Worm (Caenorhabditis elegans) whole organism, L4 larva: ENCODE data around the gene dnpp-1.

Source experiments
- D1046.2 ChIP-seq: fragments of 200-800 bp; sonication (Bioruptor generic); IDR thresholded peaks from 2 replicates; pipeline ENCODE4 v1.3.6; 2022; ENCODE audit warnings: missing genetic modification characterization, missing compliant biosample characterization
- F26F4.8 ChIP-seq: fragments of 200-800 bp; sonication (Bioruptor generic); conservative IDR thresholded peaks from 2 replicates; pipeline ENCODE4 v1.3.6; 2022; ENCODE audit warnings: missing genetic modification characterization, missing compliant biosample characterization
- F37D6.2 ChIP-seq: sonication (generic microtip); optimal IDR thresholded peaks from 2 replicates; lab custom pipeline; 2016; ENCODE audit warnings: mild to moderate bottlenecking, missing genetic modification characterization, missing compliant biosample characterization
- F49E8.2 ChIP-seq: sonication (generic microtip); optimal IDR thresholded peaks from 2 replicates; lab custom pipeline; 2016; ENCODE audit warnings: missing compliant biosample characterization, mild to moderate bottlenecking, missing genetic modification characterization, borderline replicate concordance
- R02D3.7 ChIP-seq: fragments of 150-350 bp; sonication (generic microtip); optimal IDR thresholded peaks from 3 replicates; lab custom pipeline; 2014; ENCODE audit warnings: missing biosample characterization, missing genetic modification characterization
- T20F7.1 ChIP-seq: fragments of 200-800 bp; sonication (Bioruptor generic); optimal IDR thresholded peaks from 2 replicates; lab custom pipeline; 2018; ENCODE audit warnings: mild to moderate bottlenecking, missing genetic modification characterization, missing compliant biosample characterization
- aha-1 ChIP-seq: fragments of 150-350 bp; peaks from one replicate; lab custom pipeline; 2014; ENCODE audit warnings: missing biosample characterization, missing genetic modification characterization
- aly-2 ChIP-seq: sonication (generic microtip); optimal IDR thresholded peaks from 2 replicates; lab custom pipeline; 2018; ENCODE audit warnings: missing biosample characterization, missing genetic modification characterization
- ama-1 ChIP-seq: fragments of 150-350 bp; optimal IDR thresholded peaks from 2 replicates; lab custom pipeline; 2014; ENCODE audit warnings: inconsistent platforms, mixed read lengths
- ceh-28 ChIP-seq: fragments of 150-350 bp; optimal IDR thresholded peaks from 2 replicates; lab custom pipeline; 2014; ENCODE audit warnings: missing biosample characterization, missing genetic modification reagents, missing genetic modification characterization
- ceh-62 ChIP-seq: sonication (generic microtip); optimal IDR thresholded peaks from 2 replicates; lab custom pipeline; 2017; ENCODE audit warnings: missing biosample characterization, missing genetic modification characterization
- ctbp-1 ChIP-seq: fragments of 200-800 bp; sonication (Bioruptor generic); IDR thresholded peaks from 2 replicates; pipeline ENCODE4 v1.3.6; 2022; ENCODE audit warnings: missing genetic modification reagents, missing genetic modification characterization, missing compliant biosample characterization
- daf-16 ChIP-seq, 3 experiments: sonication (generic microtip); optimal IDR thresholded peaks; 2 replicates each; lab custom pipeline; 2016 to 2017; ENCODE audit warnings: missing genetic modification characterization in 3 of 3, missing genetic modification reagents in 3 of 3, mild to moderate bottlenecking in 2 of 3, missing compliant biosample characterization in 2 of 3, missing biosample characterization in 1 of 3, moderate library complexity in 1 of 3
- daf-8 ChIP-seq: fragments of 200-800 bp; sonication (Bioruptor generic); IDR thresholded peaks from 2 replicates; pipeline ENCODE4 v1.3.6; 2022; ENCODE audit warnings: missing genetic modification characterization, missing compliant biosample characterization
- dpl-1 ChIP-seq: fragments of 150-350 bp; optimal IDR thresholded peaks from 2 replicates; lab custom pipeline; 2014; ENCODE audit warnings: missing biosample characterization, missing genetic modification reagents, missing genetic modification characterization
- duxl-1 ChIP-seq: sonication (generic microtip); optimal IDR thresholded peaks from 2 replicates; lab custom pipeline; 2016; ENCODE audit warnings: mild to moderate bottlenecking, missing genetic modification characterization, moderate library complexity, missing compliant biosample characterization; ENCODE audit not compliant: poor library complexity
- hlh-11 ChIP-seq: fragments of 200-800 bp; sonication (Bioruptor generic); optimal IDR thresholded peaks from 2 replicates; lab custom pipeline; 2018; ENCODE audit warnings: mild to moderate bottlenecking, missing genetic modification characterization, missing compliant biosample characterization
- hlh-30 ChIP-seq: sonication (generic microtip); optimal IDR thresholded peaks from 2 replicates; lab custom pipeline; 2017; ENCODE audit warnings: antibody characterized with exemption, mild to moderate bottlenecking, missing genetic modification characterization, missing compliant biosample characterization; ENCODE audit not compliant: insufficient read depth
- jun-1 ChIP-seq: fragments of 150-350 bp; optimal IDR thresholded peaks from 2 replicates; lab custom pipeline; 2014; ENCODE audit warnings: missing biosample characterization, missing genetic modification reagents, missing genetic modification characterization
- lin-1 ChIP-seq: fragments of 200-800 bp; sonication (Bioruptor generic); IDR thresholded peaks from 2 replicates; pipeline ENCODE4 v1.3.6; 2022; ENCODE audit warnings: missing genetic modification reagents, missing genetic modification characterization, missing compliant biosample characterization
- lin-38 ChIP-seq: fragments of 200-800 bp; sonication (Bioruptor generic); IDR thresholded peaks from 2 replicates; pipeline ENCODE4 v1.3.6; 2022; ENCODE audit warnings: missing genetic modification reagents, missing genetic modification characterization, missing compliant biosample characterization
- lin-39 ChIP-seq: fragments of 150-350 bp; optimal IDR thresholded peaks from 2 replicates; lab custom pipeline; 2014; ENCODE audit warnings: missing biosample characterization, missing genetic modification reagents, missing genetic modification characterization
- madf-5 ChIP-seq, 2 experiments: fragments of 200-800 bp; sonication (Bioruptor generic); IDR thresholded peaks; 2 replicates each; pipeline ENCODE4 v1.3.6; 2022; ENCODE audit warnings: missing compliant biosample characterization in 2 of 2, missing genetic modification characterization in 2 of 2
- madf-9 ChIP-seq: fragments of 200-800 bp; sonication (Bioruptor generic); conservative IDR thresholded peaks from 2 replicates; pipeline ENCODE4 v1.3.6; 2022; ENCODE audit warnings: missing genetic modification reagents, missing genetic modification characterization, missing compliant biosample characterization
- mep-1 ChIP-seq: fragments of 150-350 bp; sonication (generic microtip); optimal IDR thresholded peaks from 3 replicates; lab custom pipeline; 2014; ENCODE audit warnings: missing biosample characterization, missing genetic modification characterization
- mxl-3 ChIP-seq: fragments of 200-800 bp; sonication (Bioruptor generic); optimal IDR thresholded peaks from 2 replicates; lab custom pipeline; 2018; ENCODE audit warnings: mild to moderate bottlenecking, missing genetic modification characterization, missing compliant biosample characterization
- nhr-237 ChIP-seq: sonication (generic microtip); optimal IDR thresholded peaks from 2 replicates; lab custom pipeline; 2017; ENCODE audit warnings: missing biosample characterization, missing genetic modification characterization
- nhr-25 ChIP-seq: sonication (generic microtip); optimal IDR thresholded peaks from 2 replicates; lab custom pipeline; 2017; ENCODE audit warnings: missing genetic modification characterization, mild to moderate bottlenecking, missing compliant biosample characterization, antibody characterized with exemption, moderate library complexity, borderline replicate concordance; ENCODE audit not compliant: insufficient read depth
- nhr-28 ChIP-seq: fragments of 150-350 bp; optimal IDR thresholded peaks from 2 replicates; lab custom pipeline; 2014; ENCODE audit warnings: missing biosample characterization, missing genetic modification characterization
- nhr-41 ChIP-seq: fragments of 200-800 bp; sonication (Bioruptor generic); IDR thresholded peaks from 2 replicates; pipeline ENCODE4 v1.3.6; 2022; ENCODE audit warnings: missing genetic modification reagents, missing genetic modification characterization, missing compliant biosample characterization
- nhr-42 ChIP-seq: fragments of 200-800 bp; sonication (Bioruptor generic); IDR thresholded peaks from 2 replicates; pipeline ENCODE4 v1.3.6; 2022; ENCODE audit warnings: missing genetic modification characterization, missing compliant biosample characterization
- nhr-48 ChIP-seq: sonication (generic microtip); optimal IDR thresholded peaks from 2 replicates; lab custom pipeline; 2016; ENCODE audit warnings: mild to moderate bottlenecking, missing genetic modification characterization, missing compliant biosample characterization
- nhr-6 ChIP-seq: fragments of 150-350 bp; optimal IDR thresholded peaks from 2 replicates; lab custom pipeline; 2014; ENCODE audit warnings: missing biosample characterization, missing genetic modification characterization
- php-3 ChIP-seq: fragments of 200-800 bp; sonication (Bioruptor generic); IDR thresholded peaks from 2 replicates; pipeline ENCODE4 v1.3.6; 2022; ENCODE audit warnings: missing genetic modification reagents, missing genetic modification characterization, missing compliant biosample characterization
- rbr-2 ChIP-seq: sonication (generic microtip); optimal IDR thresholded peaks from 2 replicates; lab custom pipeline; 2016; ENCODE audit warnings: missing genotype, missing genetic modification characterization, missing compliant biosample characterization
- set-16 ChIP-seq: fragments of 200-800 bp; sonication (Bioruptor generic); IDR thresholded peaks from 2 replicates; pipeline ENCODE4 v1.3.6; 2022; ENCODE audit warnings: missing genetic modification reagents, missing genetic modification characterization, missing compliant biosample characterization
- skn-1 ChIP-seq: fragments of 150-350 bp; optimal IDR thresholded peaks from 2 replicates; lab custom pipeline; 2014; ENCODE audit warnings: missing biosample characterization, missing genetic modification characterization
- snpc-4 ChIP-seq: fragments of 150-350 bp; optimal IDR thresholded peaks from 2 replicates; lab custom pipeline; 2014; ENCODE audit warnings: missing biosample characterization, missing genetic modification characterization
- spr-1 ChIP-seq: sonication (generic microtip); optimal IDR thresholded peaks from 2 replicates; lab custom pipeline; 2016; ENCODE audit warnings: mild to moderate bottlenecking, missing genetic modification characterization, missing compliant biosample characterization
- unc-62 ChIP-seq, 3 experiments: fragments of 150-350 bp in 1 of 3; sonication (generic microtip); optimal IDR thresholded peaks in 2 of 3; peaks in 1 of 3; 1 replicate in 1 of 3; 2 replicates in 2 of 3; lab custom pipeline; 2014 to 2017; ENCODE audit warnings: missing biosample characterization in 3 of 3, missing genetic modification characterization in 3 of 3, missing genetic modification reagents in 3 of 3, missing genotype in 1 of 3
- vab-7 ChIP-seq: fragments of 200-800 bp; sonication (Bioruptor generic); IDR thresholded peaks from 2 replicates; pipeline ENCODE4 v1.3.6; 2022; ENCODE audit warnings: missing genetic modification reagents, missing genetic modification characterization, missing compliant biosample characterization
- zip-2 ChIP-seq: fragments of 150-350 bp; optimal IDR thresholded peaks from 2 replicates; lab custom pipeline; 2014; ENCODE audit warnings: missing biosample characterization, missing genetic modification characterization

The dnpp-1 gene

ce11 chrIII:5876140-5876675 lies 12.6 kb upstream of the dnpp-1 start, which contains the start of gene aldo-2 (continued):
- TF ChIP-seq ama-1 (lab: Kevin White, UChicago), result peak; percentile 97
- no peak for TF ChIP-seq nhr-41 (GFP tag; lab: Robert Waterston, UW)
- no peak for TF ChIP-seq nhr-6 (tag; lab: Kevin White, UChicago)

- no peak for TF ChIP-seq nhr-42 (GFP tag; lab: Robert Waterston, UW)
- no peak for TF ChIP-seq ceh-62 (tag; lab: Kevin White, UChicago)
- no peak for TF ChIP-seq daf-16 (GFP tag; optimal IDR thresholded peaks at IDR 0.05; lab: Kevin White, UChicago)
- TF ChIP-seq daf-16 (tag; optimal IDR thresholded peaks at IDR 0.05; lab: Kevin White, UChicago), result peak; percentile 80
- TF ChIP-seq duxl-1 (tag; lab: Kevin White, UChicago), result peak; percentile 42
- no peak for TF ChIP-seq mep-1 (tag; lab: Kevin White, UChicago)
- no peak for TF ChIP-seq lin-1 (GFP tag; lab: Robert Waterston, UW)
- peak; percentile 21 for TF ChIP-seq nhr-28 (tag; lab: Kevin White, UChicago)
- no peak for TF ChIP-seq lin-38 (GFP tag; lab: Robert Waterston, UW)
- TF ChIP-seq, all 104 proteins: peak for 3
Observed at ce11 chrIII:5875705-5876104, 12.1 kb upstream of the dnpp-1 start.

- TF ChIP-seq nhr-25 (tag; lab: Kevin White, UChicago), result no peak
- TF ChIP-seq set-16, result peak; percentile 57; the same call in 1 of the 2 replicates
- TF ChIP-seq madf-5 (GFP tag; IDR thresholded peaks at IDR 0.05; lab: Robert Waterston, UW), result 0 out of 4 replicates have a peak, but pooled peaks of 1 of the 2 experiments have one; percentile 24
- no peak for TF ChIP-seq R02D3.7 (tag; lab: Kevin White, UChicago)
- TF ChIP-seq vab-7, result no peak
Observed at ce11 chrIII:5875418-5875702, 11.8 kb upstream of the dnpp-1 start.

ce11 chrIII:5874664-5875417 lies 11.2 kb upstream of the dnpp-1 start:
- no peak for TF ChIP-seq nhr-48 (tag; lab: Kevin White, UChicago)
- TF ChIP-seq nhr-42 (GFP tag; lab: Robert Waterston, UW), result 0 out of 2 replicates have a peak, but pooled peaks have one; percentile 5
- no peak for TF ChIP-seq zip-2
- peak; percentile 94 for TF ChIP-seq aha-1 (tag; lab: Kevin White, UChicago)
- no peak for TF ChIP-seq daf-8 (GFP tag; lab: Robert Waterston, UW)
- TF ChIP-seq ctbp-1, result no peak
- 0 out of 2 replicates have a peak, but pooled peaks have one; percentile 8 for TF ChIP-seq php-3 (GFP tag; lab: Robert Waterston, UW)
- TF ChIP-seq skn-1, result peak; percentile 22
- TF ChIP-seq aly-2, result no peak
- no peak for TF ChIP-seq jun-1 (tag; lab: Kevin White, UChicago)
- TF ChIP-seq F49E8.2, result no peak
- TF ChIP-seq nhr-28 (tag; lab: Kevin White, UChicago), result no peak
- 0 out of 2 replicates have a peak, but pooled peaks have one; percentile 47 for TF ChIP-seq D1046.2 (GFP tag; lab: Robert Waterston, UW)
- peak; percentile 12 for TF ChIP-seq T20F7.1 (GFP tag; lab: Kevin White, UChicago)
- no peak for TF ChIP-seq snpc-4 (tag; lab: Kevin White, UChicago)
- peak; percentile 67 for TF ChIP-seq set-16

ce11 chrIII:5874263-5874662 lies 10.7 kb upstream of the dnpp-1 start:
- TF ChIP-seq rbr-2 (tag; lab: Kevin White, UChicago), result no peak
- no peak for TF ChIP-seq ceh-28 (tag; lab: Kevin White, UChicago)
- TF ChIP-seq madf-9 (GFP tag; lab: Robert Waterston, UW), result no peak
- TF ChIP-seq duxl-1 (tag; lab: Kevin White, UChicago), result no peak
- peak; percentile 80 for TF ChIP-seq mep-1 (tag; lab: Kevin White, UChicago)
- TF ChIP-seq R02D3.7 (tag; lab: Kevin White, UChicago), result no peak
- TF ChIP-seq hlh-11 (tag; lab: Kevin White, UChicago), result peak; percentile 64
- TF ChIP-seq mxl-3 (GFP tag; lab: Kevin White, UChicago), result no peak
- no peak for TF ChIP-seq nhr-6 (tag; lab: Kevin White, UChicago)
- TF ChIP-seq F26F4.8 (GFP tag; lab: Robert Waterston, UW), result no peak
- no peak for TF ChIP-seq lin-39 (tag; lab: Kevin White, UChicago)
- peak in 1 of 2 experiments; percentile 98 for TF ChIP-seq unc-62 (GFP tag; optimal IDR thresholded peaks at IDR 0.05 in 1 of 2; lab: Kevin White, UChicago)
- no peak for TF ChIP-seq unc-62 (tag; optimal IDR thresholded peaks at IDR 0.05; lab: Kevin White, UChicago)
- TF ChIP-seq aha-1 (tag; lab: Kevin White, UChicago), result peak; percentile 92
- TF ChIP-seq nhr-237 (tag; lab: Kevin White, UChicago), result no peak
- no peak for TF ChIP-seq F37D6.2 (tag; lab: Kevin White, UChicago)
- peak; percentile 22 for TF ChIP-seq spr-1 (tag; lab: Kevin White, UChicago)
- peak; percentile 11 for TF ChIP-seq dpl-1
- TF ChIP-seq hlh-30 (tag; lab: Kevin White, UChicago), result peak; percentile 55
